Worm (Caenorhabditis elegans) whole organism, L3 larva: ENCODE measurements around the gene C52E2.5.

Source experiments
- ceh-16 ChIP-seq: sonication (generic microtip); optimal IDR thresholded peaks from 2 replicates; lab custom pipeline; 2017; ENCODE audit warnings: missing biosample characterization, missing genetic modification characterization
- ceh-28 ChIP-seq: fragments of 150-350 bp; optimal IDR thresholded peaks from 2 replicates; lab custom pipeline; 2014; ENCODE audit warnings: missing biosample characterization, missing genetic modification reagents, missing genetic modification characterization
- ceh-9 ChIP-seq: sonication (generic microtip); optimal IDR thresholded peaks from 2 replicates; lab custom pipeline; 2018; ENCODE audit warnings: missing biosample characterization, missing genetic modification characterization
- elt-3 ChIP-seq, 3 experiments: fragments of 150-350 bp in 1 of 3; sonication (generic microtip) in 2 of 3; optimal IDR thresholded peaks; 2 replicates in 2 of 3; 4 replicates in 1 of 3; lab custom pipeline; 2014 to 2017; ENCODE audit warnings: missing biosample characterization in 3 of 3, missing genetic modification characterization in 3 of 3
- lin-39 ChIP-seq: fragments of 150-350 bp; optimal IDR thresholded peaks from 2 replicates; lab custom pipeline; 2018; ENCODE audit warnings: missing biosample characterization, missing genetic modification reagents, missing genetic modification characterization
- nhr-25 ChIP-seq: sonication (generic microtip); optimal IDR thresholded peaks from 2 replicates; lab custom pipeline; 2017; ENCODE audit warnings: missing biosample characterization, missing genetic modification characterization

DNA sequence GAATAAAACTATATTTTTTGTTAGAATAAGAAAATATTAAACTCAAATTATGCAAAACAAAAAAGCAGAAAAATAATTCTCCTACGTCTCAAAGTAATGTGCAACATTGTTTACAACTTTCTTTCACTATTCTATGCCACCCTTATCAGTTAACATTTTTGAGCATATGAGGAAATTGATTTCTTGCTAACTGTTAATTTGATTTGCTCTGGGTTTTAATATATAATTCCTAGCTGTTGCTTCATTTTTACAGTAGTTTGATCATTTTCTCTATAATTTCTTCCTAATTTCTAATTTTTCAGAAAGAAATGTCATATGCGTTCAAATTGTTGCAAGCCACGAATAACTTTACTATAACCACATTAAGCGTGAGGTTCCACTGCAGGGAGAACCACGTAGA, 6.5 kb downstream of the C52E2.5 start, which contains the start of gene T08E11.1:
- TF ChIP-seq ceh-28 (tag; lab: Kevin White, UChicago) (no peak), ceh-16 (tag; lab: Kevin White, UChicago) (no peak), nhr-25 (no peak), lin-39 (tag; lab: Kevin White, UChicago) (no peak), elt-3 (tag; optimal IDR thresholded peaks at IDR 0.05; lab: Kevin White, UChicago) (no peak), ceh-9 (tag; lab: Kevin White, UChicago) (no peak)
